Worm (Caenorhabditis elegans) whole organism, late embryonic: Measurements from ENCODE around the gene nhr-167.

Source experiments
- F13H6.1 ChIP-seq: sonication (generic microtip); optimal IDR thresholded peaks from 2 replicates; lab custom pipeline; 2016; ENCODE audit warnings: missing genetic modification characterization, missing compliant biosample characterization
- K09A11.1 ChIP-seq: sonication (generic microtip); optimal IDR thresholded peaks from 2 replicates; lab custom pipeline; 2017; ENCODE audit warnings: antibody characterized with exemption, mild to moderate bottlenecking, missing genetic modification characterization, missing compliant biosample characterization; ENCODE audit not compliant: insufficient read depth
- T23F11.4 ChIP-seq: fragments of 200-800 bp; sonication (Bioruptor generic); optimal IDR thresholded peaks from 2 replicates; lab custom pipeline; 2018; ENCODE audit warnings: mild to moderate bottlenecking, missing genetic modification characterization, missing compliant biosample characterization
- ahr-1 ChIP-seq: sonication (generic microtip); optimal IDR thresholded peaks from 2 replicates; lab custom pipeline; 2016; ENCODE audit warnings: missing genetic modification characterization, missing compliant biosample characterization
- ceh-14 ChIP-seq: sonication (generic microtip); optimal IDR thresholded peaks from 2 replicates; lab custom pipeline; 2016; ENCODE audit warnings: missing genotype, missing genetic modification characterization, missing compliant biosample characterization
- ceh-18 ChIP-seq: sonication (generic microtip); optimal IDR thresholded peaks from 2 replicates; lab custom pipeline; 2016; ENCODE audit warnings: missing genetic modification characterization, missing compliant biosample characterization
- ceh-19 ChIP-seq: fragments of 200-800 bp; sonication (Bioruptor generic); optimal IDR thresholded peaks from 2 replicates; lab custom pipeline; 2018; ENCODE audit warnings: mild to moderate bottlenecking, missing genetic modification characterization, missing compliant biosample characterization
- ceh-24 ChIP-seq: sonication (generic microtip); optimal IDR thresholded peaks from 2 replicates; lab custom pipeline; 2016; ENCODE audit warnings: mild to moderate bottlenecking, missing genetic modification characterization, missing compliant biosample characterization
- ceh-30 ChIP-seq: fragments of 150-350 bp; optimal IDR thresholded peaks from 2 replicates; lab custom pipeline; 2014; ENCODE audit warnings: missing biosample characterization, missing genetic modification characterization
- ceh-48 ChIP-seq: sonication (generic microtip); optimal IDR thresholded peaks from 2 replicates; lab custom pipeline; 2016; ENCODE audit warnings: missing genetic modification characterization, inconsistent platforms, missing compliant biosample characterization
- ceh-6 ChIP-seq: fragments of 200-800 bp; sonication (Bioruptor generic); optimal IDR thresholded peaks from 2 replicates; lab custom pipeline; 2018; ENCODE audit warnings: mild to moderate bottlenecking, missing genetic modification characterization, missing compliant biosample characterization
- dmd-4 ChIP-seq: sonication (generic microtip); optimal IDR thresholded peaks from 2 replicates; lab custom pipeline; 2016; ENCODE audit warnings: borderline replicate concordance, missing genetic modification characterization, missing compliant biosample characterization
- elt-2 ChIP-seq: sonication (generic microtip); optimal IDR thresholded peaks from 2 replicates; lab custom pipeline; 2016; ENCODE audit warnings: missing genetic modification reagents, missing genetic modification characterization, missing compliant biosample characterization
- elt-4 ChIP-seq: sonication (generic microtip); optimal IDR thresholded peaks from 2 replicates; lab custom pipeline; 2016; ENCODE audit warnings: missing genetic modification characterization, missing compliant biosample characterization
- ets-4 ChIP-seq: sonication (generic microtip); optimal IDR thresholded peaks from 2 replicates; lab custom pipeline; 2016; ENCODE audit warnings: missing genetic modification characterization, missing compliant biosample characterization
- fax-1 ChIP-seq: sonication (generic microtip); optimal IDR thresholded peaks from 2 replicates; lab custom pipeline; 2016; ENCODE audit warnings: missing genotype, missing genetic modification characterization, missing compliant biosample characterization
- fkh-10 ChIP-seq: fragments of 150-350 bp; optimal IDR thresholded peaks from 2 replicates; lab custom pipeline; 2014; ENCODE audit warnings: missing biosample characterization, missing genetic modification reagents, missing genetic modification characterization
- fkh-6 ChIP-seq: sonication (generic microtip); optimal IDR thresholded peaks from 2 replicates; lab custom pipeline; 2016; ENCODE audit warnings: missing genetic modification characterization, missing compliant biosample characterization
- gmeb-2 ChIP-seq: sonication (generic microtip); optimal IDR thresholded peaks from 2 replicates; lab custom pipeline; 2016; ENCODE audit warnings: missing genetic modification characterization, inconsistent platforms, missing compliant biosample characterization
- hlh-8 ChIP-seq: sonication (generic microtip); optimal IDR thresholded peaks from 2 replicates; lab custom pipeline; 2016; ENCODE audit warnings: missing genotype, missing genetic modification characterization, missing compliant biosample characterization
- lim-6 ChIP-seq: sonication (generic microtip); optimal IDR thresholded peaks from 2 replicates; lab custom pipeline; 2016; ENCODE audit warnings: missing genetic modification characterization, missing compliant biosample characterization
- madf-2 ChIP-seq: sonication (generic microtip); optimal IDR thresholded peaks from 2 replicates; lab custom pipeline; 2017; ENCODE audit warnings: missing genetic modification characterization, missing compliant biosample characterization
- nfya-1 ChIP-seq: sonication (generic microtip); optimal IDR thresholded peaks from 2 replicates; lab custom pipeline; 2017; ENCODE audit warnings: missing genetic modification characterization, mild to moderate bottlenecking, missing compliant biosample characterization, antibody characterized with exemption, moderate library complexity
- nhr-232 ChIP-seq: sonication (generic microtip); optimal IDR thresholded peaks from 2 replicates; lab custom pipeline; 2016; ENCODE audit warnings: missing genetic modification characterization, missing compliant biosample characterization
- npax-4 ChIP-seq: sonication (generic microtip); optimal IDR thresholded peaks from 2 replicates; lab custom pipeline; 2016; ENCODE audit warnings: missing genetic modification characterization, missing compliant biosample characterization
- odd-2 ChIP-seq: sonication (generic microtip); optimal IDR thresholded peaks from 2 replicates; lab custom pipeline; 2017; ENCODE audit warnings: antibody characterized with exemption, mild to moderate bottlenecking, missing genetic modification characterization, missing compliant biosample characterization
- pag-3 ChIP-seq: sonication (generic microtip); optimal IDR thresholded peaks from 2 replicates; lab custom pipeline; 2016; ENCODE audit warnings: missing compliant biosample characterization, missing genetic modification characterization, borderline replicate concordance
- pat-9 ChIP-seq: fragments of 200-800 bp; sonication (Bioruptor generic); optimal IDR thresholded peaks from 2 replicates; lab custom pipeline; 2018; ENCODE audit warnings: mild to moderate bottlenecking, missing genetic modification characterization, moderate library complexity, missing compliant biosample characterization
- pha-2 ChIP-seq: sonication (generic microtip); optimal IDR thresholded peaks from 2 replicates; lab custom pipeline; 2017; ENCODE audit warnings: mild to moderate bottlenecking, missing genetic modification characterization, missing compliant biosample characterization
- pqm-1 ChIP-seq: sonication (generic microtip); optimal IDR thresholded peaks from 2 replicates; lab custom pipeline; 2016; ENCODE audit warnings: missing genetic modification characterization, missing compliant biosample characterization
- rnt-1 ChIP-seq: sonication (generic microtip); optimal IDR thresholded peaks from 2 replicates; lab custom pipeline; 2016; ENCODE audit warnings: missing genetic modification characterization, missing compliant biosample characterization
- sox-4 ChIP-seq: sonication (generic microtip); optimal IDR thresholded peaks from 2 replicates; lab custom pipeline; 2017; ENCODE audit warnings: mild to moderate bottlenecking, missing genetic modification characterization, inconsistent platforms, missing compliant biosample characterization
- syd-9 ChIP-seq: sonication (generic microtip); optimal IDR thresholded peaks from 2 replicates; lab custom pipeline; 2016; ENCODE audit warnings: mild to moderate bottlenecking, missing genetic modification characterization, moderate library complexity, missing compliant biosample characterization
- unc-3 ChIP-seq, 2 experiments: fragments of 200-800 bp in 1 of 2; sonication (Bioruptor generic) in 1 of 2; sonication (generic microtip) in 1 of 2; conservative IDR thresholded peaks in 1 of 2; optimal IDR thresholded peaks in 1 of 2; 2 replicates each; pipeline versions ENCODE4 v1.3.6 to Lab custom; 2016 to 2022; ENCODE audit warnings: missing compliant biosample characterization in 2 of 2, missing genetic modification characterization in 2 of 2, missing genetic modification reagents in 1 of 2
- unc-42 ChIP-seq: sonication (generic microtip); optimal IDR thresholded peaks from 2 replicates; lab custom pipeline; 2016; ENCODE audit warnings: missing genotype, missing genetic modification characterization, missing compliant biosample characterization
- zip-5 ChIP-seq: sonication (generic microtip); optimal IDR thresholded peaks from 2 replicates; lab custom pipeline; 2016; ENCODE audit warnings: missing genetic modification characterization, missing compliant biosample characterization
- ztf-16 ChIP-seq: sonication (generic microtip); optimal IDR thresholded peaks from 2 replicates; lab custom pipeline; 2017; ENCODE audit warnings: missing genetic modification characterization, missing compliant biosample characterization

The nhr-167 gene

ce11 chrX:11959838-11960237 lies 22.0 kb downstream of the nhr-167 start, which contains the start of gene C49F5.8:
Gene C49F5.8, plus strand, starts transcription at chrX:11960138.
- no peak for TF ChIP-seq ceh-48 (tag; lab: Kevin White, UChicago)
- no peak for TF ChIP-seq K09A11.1 (tag; lab: Kevin White, UChicago)
- no peak for TF ChIP-seq F13H6.1
- TF ChIP-seq fax-1 (tag; lab: Kevin White, UChicago), result no peak
- no peak for TF ChIP-seq ceh-14 (tag; lab: Kevin White, UChicago)
- no peak for TF ChIP-seq fkh-6 (tag; lab: Kevin White, UChicago)
- no peak for TF ChIP-seq T23F11.4 (GFP tag; lab: Kevin White, UChicago)
- TF ChIP-seq fkh-10 (GFP tag; lab: Kevin White, UChicago), result no peak
- no peak for TF ChIP-seq dmd-4
- TF ChIP-seq elt-2 (tag; lab: Kevin White, UChicago), result no peak
- TF ChIP-seq npax-4, result no peak
- no peak for TF ChIP-seq unc-3 (GFP tag; conservative IDR thresholded peaks at IDR 0.05; lab: Robert Waterston, UW)
- TF ChIP-seq unc-3 (tag; optimal IDR thresholded peaks at IDR 0.05; lab: Kevin White, UChicago), result no peak
- no peak for TF ChIP-seq ets-4
- no peak for TF ChIP-seq nhr-232 (tag; lab: Kevin White, UChicago)
- TF ChIP-seq elt-4 (tag; lab: Kevin White, UChicago), result no peak

ce11 chrX:11957246-11957645 lies 24.6 kb downstream of the nhr-167 start, which contains the start of gene T08D10.5:
Gene T08D10.5, plus strand, starts transcription at chrX:11957546.
- TF ChIP-seq ets-4, result no peak
- TF ChIP-seq odd-2, result no peak
- TF ChIP-seq ceh-24 (tag; lab: Kevin White, UChicago), result no peak
- TF ChIP-seq unc-42, result no peak
- TF ChIP-seq zip-5 (tag; lab: Kevin White, UChicago), result no peak
- TF ChIP-seq hlh-8 (tag; lab: Kevin White, UChicago), result no peak

- TF ChIP-seq ets-4 (no peak), pqm-1 (tag; lab: Kevin White, UChicago) (no peak), nfya-1 (tag; lab: Kevin White, UChicago) (no peak), rnt-1 (tag; lab: Kevin White, UChicago) (no peak), ceh-30 (tag; lab: Kevin White, UChicago) (no peak), syd-9 (no peak), fax-1 (tag; lab: Kevin White, UChicago) (no peak), lim-6 (no peak), ztf-16 (tag; lab: Kevin White, UChicago) (no peak)
Measured at ce11 chrX:11955125-11955524, 26.8 kb downstream of the nhr-167 start, which contains the start of gene T08D10.3. Gene T08D10.3, plus strand, starts transcription at chrX:11955425.

ce11 chrX:11953229-11953628 lies 28.7 kb downstream of the nhr-167 start, which contains the start of gene T08D10.4:
Gene T08D10.4, minus strand, starts transcription at chrX:11953329.
- no peak for TF ChIP-seq ahr-1 (tag; lab: Kevin White, UChicago)
- no peak for TF ChIP-seq pag-3 (tag; lab: Kevin White, UChicago)
- no peak for TF ChIP-seq ceh-48 (tag; lab: Kevin White, UChicago)

DNA sequence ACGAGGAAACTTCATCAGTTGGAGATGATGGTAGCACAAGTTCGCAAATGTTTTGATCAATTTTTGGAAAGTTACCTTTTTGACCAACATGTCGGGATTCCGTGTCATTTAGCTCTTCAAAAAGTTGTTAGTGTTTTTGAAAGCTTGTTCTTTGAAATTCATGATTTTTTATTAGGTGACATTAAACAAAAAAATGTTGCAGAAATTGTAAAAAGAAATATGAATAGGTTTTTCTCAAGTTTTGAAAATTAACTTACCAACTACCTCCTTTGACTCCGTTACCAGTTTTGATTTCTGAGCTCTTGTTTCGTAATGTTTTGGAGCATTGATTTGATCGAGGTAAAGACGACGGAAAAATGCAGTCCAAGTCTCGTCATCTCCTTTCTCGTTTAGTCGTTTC lies 29.8 kb downstream of the nhr-167 start:
- TF ChIP-seq madf-2 (tag; lab: Kevin White, UChicago) (no peak), pat-9 (no peak), gmeb-2 (no peak), zip-5 (tag; lab: Kevin White, UChicago) (no peak), ceh-6 (GFP tag; lab: Kevin White, UChicago) (no peak), ets-4 (no peak), pha-2 (tag; lab: Kevin White, UChicago) (no peak), T23F11.4 (GFP tag; lab: Kevin White, UChicago) (no peak), nfya-1 (tag; lab: Kevin White, UChicago) (no peak), ceh-19 (GFP tag; lab: Kevin White, UChicago) (no peak), dmd-4 (no peak), ceh-18 (no peak), sox-4 (no peak)
